Worm (Caenorhabditis elegans): ENCODE data around the gene msp-45.
"Not testable (repeated sequence)": the region's sequence is repeated elsewhere in the genome, so short reads cannot be mapped to it uniquely, and the experiment has no call there.

The msp-45 gene

ce11 chrII:5181497-5181896 lies 24.6 kb upstream of the msp-45 start:
- TF ChIP-seq unc-62 (GFP tag; optimal IDR thresholded peaks at IDR 0.05), result no peak

- TF ChIP-seq unc-62 (GFP tag; optimal IDR thresholded peaks at IDR 0.05), result no peak
Observed at ce11 chrII:5180272-5180671, 23.4 kb upstream of the msp-45 start.

ce11 chrII:5178609-5179008 lies 21.7 kb upstream of the msp-45 start:
- TF ChIP-seq unc-62 (GFP tag; optimal IDR thresholded peaks at IDR 0.05), result no peak

- no peak for TF ChIP-seq unc-62 (GFP tag; optimal IDR thresholded peaks at IDR 0.05)
Observed at ce11 chrII:5177902-5178301, 21.0 kb upstream of the msp-45 start, which contains the start of gene C27D6.12. TSS of gene C27D6.12 (minus strand) at chrII:5178002.

- no peak for TF ChIP-seq unc-62 (GFP tag; optimal IDR thresholded peaks at IDR 0.05)
Observed at ce11 chrII:5176934-5177333, 20.1 kb upstream of the msp-45 start.

ce11 chrII:5174370-5174769 lies 17.5 kb upstream of the msp-45 start, which contains the start of gene C27D6.3:
TSS of gene C27D6.3 (minus strand) at chrII:5174470.
- no peak for TF ChIP-seq unc-62 (GFP tag; optimal IDR thresholded peaks at IDR 0.05)

ce11 chrII:5172451-5172850 lies 15.6 kb upstream of the msp-45 start, which contains the start of gene C27D6.1:
TSS of gene C27D6.1 (plus strand) at chrII:5172751.
- no peak for TF ChIP-seq unc-62 (GFP tag; optimal IDR thresholded peaks at IDR 0.05)

- TF ChIP-seq unc-62 (GFP tag; optimal IDR thresholded peaks at IDR 0.05), result no peak
Observed at ce11 chrII:5171610-5172009, 14.7 kb upstream of the msp-45 start, which contains the start of gene C27D6.15. TSS of gene C27D6.15 (plus strand) at chrII:5171910.

- TF ChIP-seq unc-62 (GFP tag; optimal IDR thresholded peaks at IDR 0.05), result no peak
Observed at ce11 chrII:5170932-5171331, 14.0 kb upstream of the msp-45 start, which contains the start of gene srb-1. TSS of gene srb-1 (minus strand) at chrII:5171032.

- no peak for TF ChIP-seq unc-62 (GFP tag; optimal IDR thresholded peaks at IDR 0.05)
Observed at ce11 chrII:5166738-5167137, 9.9 kb upstream of the msp-45 start, which contains the start of gene srb-3. TSS of gene srb-3 (minus strand) at chrII:5166838.

ce11 chrII:5163283-5163682 lies 6.4 kb upstream of the msp-45 start, which contains the start of gene srb-5:
TSS of gene srb-5 (minus strand) at chrII:5163383.
- no peak for TF ChIP-seq unc-62 (GFP tag; optimal IDR thresholded peaks at IDR 0.05)

- TF ChIP-seq unc-62 (GFP tag; optimal IDR thresholded peaks at IDR 0.05), result no peak
Observed at ce11 chrII:5161102-5161501, 4.2 kb upstream of the msp-45 start, which contains the start of gene C27D6.11. TSS of gene C27D6.11 (minus strand) at chrII:5161202.

- TF ChIP-seq unc-62 (GFP tag; optimal IDR thresholded peaks at IDR 0.05), result not testable (repeated sequence)
Observed at ce11 chrII:5158774-5159173, 1.9 kb upstream of the msp-45 start, which contains the start of gene F58A6.9. TSS of gene F58A6.9 (minus strand) at chrII:5158874.

- TF ChIP-seq unc-62 (GFP tag; optimal IDR thresholded peaks at IDR 0.05), result no peak
Observed at ce11 chrII:5157525-5157924, 642 bp upstream of the msp-45 start, which contains the start of gene srb-13. TSS of gene srb-13 (minus strand) at chrII:5157625.

ce11 chrII:5154540-5154939 lies 2.3 kb downstream of the msp-45 start, which contains the start of gene srb-12:
TSS of gene srb-12 (minus strand) at chrII:5154640.
- TF ChIP-seq unc-62 (GFP tag; optimal IDR thresholded peaks at IDR 0.05), result no peak

- TF ChIP-seq unc-62 (GFP tag; optimal IDR thresholded peaks at IDR 0.05), result no peak
Observed at ce11 chrII:5150829-5151228, 6.1 kb downstream of the msp-45 start, which contains the start of gene srb-16. TSS of gene srb-16 (minus strand) at chrII:5150929.

ce11 chrII:5148349-5148748 lies 8.5 kb downstream of the msp-45 start, which contains the start of gene F58A6.5:
TSS of gene F58A6.5 (minus strand) at chrII:5148449.
- TF ChIP-seq unc-62 (GFP tag; optimal IDR thresholded peaks at IDR 0.05), result no peak
